Fruit fly (Drosophila melanogaster): ENCODE measurements around the gene wam.

wam gene

DNA sequence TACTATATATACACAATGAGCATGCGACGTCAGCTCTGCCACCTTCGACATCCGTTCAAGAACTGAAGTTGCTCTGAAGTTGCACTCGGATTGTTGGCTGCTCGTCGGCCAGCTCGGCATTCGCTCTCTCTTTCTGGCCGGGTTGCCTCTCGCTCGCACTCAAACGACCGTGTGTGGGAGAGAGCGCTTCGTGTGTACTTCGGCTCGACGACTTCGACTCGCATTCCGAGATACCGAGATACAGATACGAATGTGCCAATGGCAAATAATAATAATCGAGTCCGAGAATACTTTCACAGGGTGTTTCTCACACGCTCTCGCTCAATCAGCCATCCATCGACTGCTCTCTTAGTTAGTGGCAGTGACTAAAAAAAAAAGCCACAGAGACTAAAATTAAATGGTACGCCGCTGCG, 7.5 kb upstream of the wam start (continued):
- peak; percentile 51 for TF ChIP-seq CG9139 (GFP tag; optimal IDR thresholded peaks at IDR 0.05)
- TF ChIP-seq Ets21C (GFP tag; optimal IDR thresholded peaks at IDR 0.05) = no peak
- no peak for TF ChIP-seq Eip93F (GFP tag; optimal IDR thresholded peaks at IDR 0.05)
- TF ChIP-seq achi (GFP tag; optimal IDR thresholded peaks at IDR 0.05) = peak; percentile 56
- TF ChIP-seq CG6276 (GFP tag; optimal IDR thresholded peaks at IDR 0.05) = peak; percentile 70
- peak; percentile 73 for TF ChIP-seq CG3919 (GFP tag; optimal IDR thresholded peaks at IDR 0.05)
- TF ChIP-seq pdm3 (GFP tag; optimal IDR thresholded peaks at IDR 0.05) = peak; percentile 55
- peak; percentile 17 for TF ChIP-seq dac (GFP tag; optimal IDR thresholded peaks at IDR 0.05)
- TF ChIP-seq CG3032 (tag; optimal IDR thresholded peaks at IDR 0.05) = peak; percentile 56
- TF ChIP-seq vri (GFP tag; optimal IDR thresholded peaks at IDR 0.05) = peak; percentile 82
- TF ChIP-seq cyc (GFP tag; optimal IDR thresholded peaks at IDR 0.05) = peak; percentile 9
- peak; percentile 69 for TF ChIP-seq Ets96B (tag; optimal IDR thresholded peaks at IDR 0.05)

DNA sequence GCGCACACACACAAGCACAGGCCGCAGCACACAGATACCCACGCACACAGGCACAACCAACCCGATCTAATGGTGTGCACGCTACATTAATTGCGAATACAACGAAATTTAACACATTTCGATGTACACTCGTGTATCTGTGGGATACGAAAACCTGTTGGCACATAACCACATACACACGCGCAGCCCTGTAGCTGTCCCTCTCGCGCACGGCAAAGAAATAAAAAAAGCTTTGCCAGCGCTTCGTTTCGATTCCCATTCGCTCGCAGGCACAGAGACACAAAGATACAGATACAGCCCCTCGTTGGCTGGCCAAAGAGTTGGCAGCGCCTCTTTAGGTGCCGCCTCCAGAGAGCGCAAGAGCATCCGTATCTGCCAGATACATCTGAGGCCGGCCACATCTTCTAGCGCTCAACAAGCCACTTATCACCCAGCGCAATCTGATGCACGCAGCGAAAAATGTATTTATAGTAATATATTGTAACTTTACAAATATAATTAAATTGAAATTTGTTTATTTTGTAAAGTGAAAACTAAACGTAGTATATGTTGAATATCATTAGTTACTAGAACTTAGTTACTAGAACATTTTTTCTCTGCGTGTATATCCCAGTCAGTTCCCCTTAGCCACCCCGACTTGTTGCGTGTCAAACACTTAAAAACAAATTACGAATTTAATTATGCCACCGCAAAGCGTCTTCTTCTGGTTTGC, 5.4 kb upstream of the wam start:
- TF ChIP-seq CG4318 (GFP tag; optimal IDR thresholded peaks at IDR 0.05) (no peak), salr (GFP tag; optimal IDR thresholded peaks at IDR 0.05) (peak; percentile 21 to 61), CG32006 (GFP tag; optimal IDR thresholded peaks at IDR 0.05) (peak; percentile 50), dsx (GFP tag; optimal IDR thresholded peaks at IDR 0.05; ENCODE audit: poor library complexity, severe bottlenecking) (peak; percentile 3), lz (GFP tag; optimal IDR thresholded peaks at IDR 0.05) (no peak), fd85E (GFP tag; optimal IDR thresholded peaks at IDR 0.05) (no peak), eg (GFP tag; IDR thresholded peaks at IDR 0.05) (peak; percentile 85), Smox (GFP tag; optimal IDR thresholded peaks at IDR 0.05) (no peak), Eip93F (GFP tag; optimal IDR thresholded peaks at IDR 0.05) (no peak), Ets96B (tag; optimal IDR thresholded peaks at IDR 0.05) (peak; percentile 53), achi (GFP tag; optimal IDR thresholded peaks at IDR 0.05) (peak; percentile 44), topi (GFP tag; optimal IDR thresholded peaks at IDR 0.05) (peak; percentile 3), net (GFP tag; optimal IDR thresholded peaks at IDR 0.05) (peak; percentile 74), Eip75B (GFP tag; optimal IDR thresholded peaks at IDR 0.05) (peak; percentile 36), CG11762 (GFP tag; optimal IDR thresholded peaks at IDR 0.05; ENCODE audit: insufficient read depth) (no peak), CG31627 (GFP tag; optimal IDR thresholded peaks at IDR 0.05) (no peak), CG6276 (GFP tag; optimal IDR thresholded peaks at IDR 0.05) (peak; percentile 32), vri (GFP tag; optimal IDR thresholded peaks at IDR 0.05) (peak; percentile 36), Sox15 (GFP tag; optimal IDR thresholded peaks at IDR 0.05) (no peak), Sox102F (GFP tag; optimal IDR thresholded peaks at IDR 0.05) (peak; percentile 43), Ets21C (GFP tag; optimal IDR thresholded peaks at IDR 0.05) (no peak), Eip78C (GFP tag) (peak; percentile 84), ss (GFP tag; optimal IDR thresholded peaks at IDR 0.05) (peak; percentile 57 to 79), dac (GFP tag; optimal IDR thresholded peaks at IDR 0.05) (peak; percentile 6), CG6854 (GFP tag; optimal IDR thresholded peaks at IDR 0.05) (peak; percentile 18), Sox14 (GFP tag; optimal IDR thresholded peaks at IDR 0.05) (no peak), pdm3 (GFP tag; optimal IDR thresholded peaks at IDR 0.05) (no peak), CG16779 (tag; optimal IDR thresholded peaks at IDR 0.05) (no peak), Hr39 (GFP tag; optimal IDR thresholded peaks at IDR 0.05) (no peak), OdsH (GFP tag; optimal IDR thresholded peaks at IDR 0.05) (no peak), CG8319 (GFP tag; optimal IDR thresholded peaks at IDR 0.05) (peak; percentile 7), Blimp-1 (GFP tag; optimal IDR thresholded peaks at IDR 0.05) (no peak), CG6163 (GFP tag; IDR thresholded peaks at IDR 0.05) (peak; percentile 89), Hr4 (GFP tag; optimal IDR thresholded peaks at IDR 0.05) (peak; percentile 22), CG6808 (GFP tag; optimal IDR thresholded peaks at IDR 0.05) (peak; percentile 57), CG8119 (GFP tag; IDR thresholded peaks at IDR 0.05) (no peak; the same call in 1 of the 3 replicates), CG10631 (GFP tag; optimal IDR thresholded peaks at IDR 0.05) (peak; percentile 61), acj6 (GFP tag; optimal IDR thresholded peaks at IDR 0.05) (peak; percentile 53), CG6792 (GFP tag; optimal IDR thresholded peaks at IDR 0.05) (no peak), CG11294 (GFP tag; IDR thresholded peaks at IDR 0.05) (no peak; the same call in none of the 2 replicates), spab (GFP tag; optimal IDR thresholded peaks at IDR 0.05) (peak; percentile 37), esn (GFP tag; optimal IDR thresholded peaks at IDR 0.05) (peak; percentile 37), Gug (GFP tag; IDR thresholded peaks at IDR 0.05) (peak; percentile 22; the same call in 1 of the 2 replicates)

Data from whole organism, prepupa.